Fruit fly (Drosophila melanogaster): Measurements from ENCODE around the gene DIP-gamma.
A peak's percentile ranks its signal among the peaks of the same experiment; 100 is the strongest.

Gene DIP-gamma

dm6 chr3R:28913890-28914750, 56.1 kb downstream of the DIP-gamma start (continued):
- peak; percentile 61; the same call in 2 of the 3 replicates for TF ChIP-seq CG6163 (GFP tag; IDR thresholded peaks at IDR 0.05)
- no peak for TF ChIP-seq CG31627 (GFP tag; optimal IDR thresholded peaks at IDR 0.05)
- no peak for TF ChIP-seq CG7368 (GFP tag; optimal IDR thresholded peaks at IDR 0.05)
- no peak for TF ChIP-seq esn (GFP tag; optimal IDR thresholded peaks at IDR 0.05)
- TF ChIP-seq CG1621 (tag; optimal IDR thresholded peaks at IDR 0.05) = peak; percentile 70
- no peak for TF ChIP-seq Lpt (GFP tag; optimal IDR thresholded peaks at IDR 0.05)
- no peak for TF ChIP-seq Blimp-1 (GFP tag; optimal IDR thresholded peaks at IDR 0.05)
- no peak for TF ChIP-seq dac (GFP tag; optimal IDR thresholded peaks at IDR 0.05)
- no peak for TF ChIP-seq Ets21C (GFP tag; optimal IDR thresholded peaks at IDR 0.05)
- no peak for TF ChIP-seq vri (GFP tag; optimal IDR thresholded peaks at IDR 0.05)
- TF ChIP-seq Hr39 (GFP tag; optimal IDR thresholded peaks at IDR 0.05) = no peak
- TF ChIP-seq eg (GFP tag; IDR thresholded peaks at IDR 0.05) = peak; percentile 25; the same call in 1 of the 3 replicates
- TF ChIP-seq pdm3 (GFP tag; optimal IDR thresholded peaks at IDR 0.05) = no peak
- no peak for TF ChIP-seq CG8632 (GFP tag; optimal IDR thresholded peaks at IDR 0.05)
- TF ChIP-seq CG15336 (GFP tag; IDR thresholded peaks at IDR 0.05) = no peak

dm6 chr3R:28913039-28913438, 57.1 kb downstream of the DIP-gamma start:
- TF ChIP-seq Eip78C (GFP tag) = peak; percentile 27
- no peak for TF ChIP-seq CG11294 (GFP tag; IDR thresholded peaks at IDR 0.05)
- TF ChIP-seq CG6163 (GFP tag; IDR thresholded peaks at IDR 0.05) = peak; percentile 54; the same call in 2 of the 3 replicates
- peak; percentile 8 for TF ChIP-seq Lpt (GFP tag; optimal IDR thresholded peaks at IDR 0.05)
- TF ChIP-seq CG6276 (GFP tag; optimal IDR thresholded peaks at IDR 0.05) = peak; percentile 61
- TF ChIP-seq Blimp-1 (GFP tag; optimal IDR thresholded peaks at IDR 0.05) = no peak
- 0 out of 3 replicates have a peak, but pooled peaks have one; percentile 20 for TF ChIP-seq eg (GFP tag; IDR thresholded peaks at IDR 0.05)
- peak; percentile 19 for TF ChIP-seq CG6808 (GFP tag; optimal IDR thresholded peaks at IDR 0.05)
- TF ChIP-seq fd59A (GFP tag; optimal IDR thresholded peaks at IDR 0.05) = no peak

dm6 chr3R:28911758-28912157, 58.4 kb downstream of the DIP-gamma start:
- TF ChIP-seq ss (GFP tag; optimal IDR thresholded peaks at IDR 0.05) (no peak), Ets96B (tag; optimal IDR thresholded peaks at IDR 0.05) (peak; percentile 53), Hr38 (GFP tag; optimal IDR thresholded peaks at IDR 0.05) (no peak), salr (GFP tag; optimal IDR thresholded peaks at IDR 0.05) (peak in 1 of 2 experiments; percentile 57), fd59A (GFP tag; optimal IDR thresholded peaks at IDR 0.05) (no peak), Lpt (GFP tag; optimal IDR thresholded peaks at IDR 0.05) (peak; percentile 74), CG15336 (GFP tag; IDR thresholded peaks at IDR 0.05) (peak; percentile 76), CG6854 (GFP tag; optimal IDR thresholded peaks at IDR 0.05) (no peak), Smox (GFP tag; optimal IDR thresholded peaks at IDR 0.05) (no peak), CG6808 (GFP tag; optimal IDR thresholded peaks at IDR 0.05) (no peak), esn (GFP tag; optimal IDR thresholded peaks at IDR 0.05) (no peak), acj6 (GFP tag; optimal IDR thresholded peaks at IDR 0.05) (peak; percentile 45), Eip93F (GFP tag; optimal IDR thresholded peaks at IDR 0.05) (no peak), Eip75B (GFP tag; optimal IDR thresholded peaks at IDR 0.05) (peak; percentile 46), fd85E (GFP tag; optimal IDR thresholded peaks at IDR 0.05) (no peak), CG11902 (GFP tag; optimal IDR thresholded peaks at IDR 0.05) (peak; percentile 2), CG10631 (GFP tag; optimal IDR thresholded peaks at IDR 0.05) (peak; percentile 60), Hr4 (GFP tag; optimal IDR thresholded peaks at IDR 0.05) (peak; percentile 75), OdsH (GFP tag; optimal IDR thresholded peaks at IDR 0.05) (peak; percentile 55), pdm3 (GFP tag; optimal IDR thresholded peaks at IDR 0.05) (no peak), CG8632 (GFP tag; optimal IDR thresholded peaks at IDR 0.05) (no peak), CG6163 (GFP tag; IDR thresholded peaks at IDR 0.05) (peak; percentile 81), CG11294 (GFP tag; IDR thresholded peaks at IDR 0.05) (no peak; the same call in 1 of the 2 replicates), spab (GFP tag; optimal IDR thresholded peaks at IDR 0.05) (no peak), net (GFP tag; optimal IDR thresholded peaks at IDR 0.05) (peak; percentile 59), CG34406 (GFP tag; optimal IDR thresholded peaks at IDR 0.05) (no peak), CG3919 (GFP tag; optimal IDR thresholded peaks at IDR 0.05) (peak; percentile 71), CG1621 (tag; optimal IDR thresholded peaks at IDR 0.05) (no peak), CG4318 (GFP tag; optimal IDR thresholded peaks at IDR 0.05) (peak; percentile 29), Met (GFP tag; optimal IDR thresholded peaks at IDR 0.05) (peak; percentile 35), CG3032 (tag; optimal IDR thresholded peaks at IDR 0.05) (peak; percentile 12), svp (GFP tag) (no peak), CG7368 (GFP tag; optimal IDR thresholded peaks at IDR 0.05) (peak; percentile 53), CG32006 (GFP tag; optimal IDR thresholded peaks at IDR 0.05) (peak; percentile 70), Eip78C (GFP tag) (peak; percentile 83), CG16779 (tag; optimal IDR thresholded peaks at IDR 0.05) (peak; percentile 12)
